Worm (Caenorhabditis elegans): ENCODE measurements around the gene nape-1.

DNA sequence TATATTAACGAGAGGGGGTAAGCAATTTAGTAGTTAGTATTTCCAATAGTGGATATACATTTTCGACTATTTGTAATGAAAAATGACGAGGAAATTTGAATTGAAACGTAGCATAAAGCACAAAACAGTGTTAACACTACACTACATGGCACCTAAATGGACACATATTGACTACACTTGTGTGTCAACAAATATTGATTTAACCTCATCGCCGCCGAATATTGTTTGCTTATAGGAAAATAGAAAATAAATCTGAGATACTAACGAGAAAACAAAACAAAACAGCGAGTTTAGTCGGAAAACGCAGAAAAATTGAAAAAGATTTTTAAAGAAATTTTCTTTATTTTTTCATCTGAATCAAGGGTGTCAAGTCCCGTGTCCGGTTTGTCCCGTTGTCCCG is 20.0 kb downstream of the nape-1 start:
- TF ChIP-seq pha-4 (tag; optimal IDR thresholded peaks at IDR 0.05): no peak
- TF ChIP-seq pqm-1 (tag; optimal IDR thresholded peaks at IDR 0.05): no peak
- TF ChIP-seq npax-4 (tag; optimal IDR thresholded peaks at IDR 0.05): no peak
- TF ChIP-seq fax-1 (tag; optimal IDR thresholded peaks at IDR 0.05): no peak
- TF ChIP-seq nhr-232 (tag; optimal IDR thresholded peaks at IDR 0.05): no peak
- TF ChIP-seq hlh-8 (tag; optimal IDR thresholded peaks at IDR 0.05): no peak
- no peak for TF ChIP-seq ceh-48 (tag; optimal IDR thresholded peaks at IDR 0.05)
- TF ChIP-seq unc-55 (GFP tag; optimal IDR thresholded peaks at IDR 0.05): no peak
- no peak for TF ChIP-seq tbx-2 (tag; optimal IDR thresholded peaks at IDR 0.05)
- no peak for TF ChIP-seq hlh-30 (tag; optimal IDR thresholded peaks at IDR 0.05; ENCODE audit: insufficient read depth)
- no peak for TF ChIP-seq ama-1 (optimal IDR thresholded peaks at IDR 0.05)
- no peak for TF ChIP-seq unc-86 (tag; optimal IDR thresholded peaks at IDR 0.05)
- no peak for TF ChIP-seq ceh-19 (GFP tag; optimal IDR thresholded peaks at IDR 0.05)
